Fruit fly (Drosophila melanogaster): ENCODE measurements around the gene CG34263.

The CG34263 gene

DNA sequence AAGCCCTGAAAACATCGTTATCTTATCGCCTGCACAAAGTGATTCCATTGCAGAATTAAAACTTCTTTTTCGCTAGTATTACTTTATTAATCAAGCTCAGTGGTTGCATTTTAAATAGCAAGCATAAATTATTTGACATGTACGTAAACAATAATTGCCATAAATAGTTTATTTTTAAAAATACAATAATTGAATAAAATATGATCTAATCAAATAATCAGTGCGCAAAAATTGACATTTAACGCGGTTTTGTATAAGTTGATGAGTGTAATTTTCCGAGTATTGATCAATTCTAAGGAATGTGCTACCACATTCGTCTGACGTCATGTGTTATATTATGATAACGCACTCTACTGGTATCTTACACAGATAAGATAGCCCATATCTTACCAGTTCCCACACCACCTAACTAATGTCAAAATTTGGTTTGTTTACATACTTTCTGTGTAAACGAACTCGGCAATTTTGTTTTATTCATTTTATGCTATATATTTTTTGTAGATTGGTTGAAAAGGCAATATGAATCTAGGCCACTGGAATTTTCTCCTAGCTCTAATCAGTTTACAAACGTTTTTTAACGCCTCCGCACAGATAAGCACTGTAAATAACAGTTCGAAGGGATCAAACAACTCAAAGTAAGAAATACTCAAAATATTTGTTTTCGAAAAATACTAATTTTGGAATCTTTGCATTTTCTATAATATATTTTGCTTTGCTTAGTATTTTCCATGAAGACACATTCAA, 18.1 kb downstream of the CG34263 start, which contains the start of gene mthl14:
Gene mthl14 (plus strand): TSS at position 10 of the 744 bp plus-strand sequence.
- TF ChIP-seq tai (GFP tag; optimal IDR thresholded peaks at IDR 0.05): no peak
- no peak for TF ChIP-seq ey (GFP tag; optimal IDR thresholded peaks at IDR 0.05)
- no peak for TF ChIP-seq fru (GFP tag; optimal IDR thresholded peaks at IDR 0.05)
- no peak for TF ChIP-seq Vsx2 (GFP tag; optimal IDR thresholded peaks at IDR 0.05; ENCODE audit: partially characterized antibody)
- no peak for TF ChIP-seq foxo (GFP tag; optimal IDR thresholded peaks at IDR 0.05)
- no peak for TF ChIP-seq dsf (GFP tag; optimal IDR thresholded peaks at IDR 0.05; ENCODE audit: borderline replicate concordance)
- no peak for TF ChIP-seq psq (GFP tag; optimal IDR thresholded peaks at IDR 0.05)

DNA sequence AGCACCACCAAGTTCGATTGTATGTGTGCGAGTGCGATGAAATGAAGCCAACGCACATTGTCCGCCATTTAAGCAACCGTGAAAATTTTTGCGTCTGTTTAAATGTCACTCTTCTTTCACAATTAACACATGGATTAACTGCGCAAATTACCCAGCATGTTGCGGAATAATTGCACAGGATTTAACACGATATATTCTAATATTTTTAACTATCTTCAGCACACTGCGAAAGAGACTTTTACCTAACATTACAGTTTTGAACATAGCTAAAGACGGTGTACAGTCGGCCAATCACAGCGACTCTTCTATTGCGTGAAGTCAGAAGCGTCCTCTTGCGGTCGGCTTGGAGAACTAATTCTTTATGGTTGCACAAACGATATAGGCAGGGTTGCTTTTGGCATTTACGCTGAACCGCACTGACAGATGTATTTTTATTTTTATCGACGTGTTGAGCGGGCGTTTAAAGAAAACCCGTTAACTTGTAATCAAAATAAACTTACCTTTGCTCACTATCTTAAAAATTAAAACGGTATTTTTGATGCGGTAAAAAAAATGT, 19.0 kb downstream of the CG34263 start:
- TF ChIP-seq Rel (GFP tag; optimal IDR thresholded peaks at IDR 0.05) (no peak), Rel (tag; optimal IDR thresholded peaks at IDR 0.05) (no peak), CG9705 (GFP tag; optimal IDR thresholded peaks at IDR 0.05) (peak; percentile 30), N (GFP tag; optimal IDR thresholded peaks at IDR 0.05) (no peak), Hr83 (GFP tag; optimal IDR thresholded peaks at IDR 0.05; ENCODE audit: poor library complexity, severe bottlenecking) (peak; percentile 57), dsf (GFP tag; optimal IDR thresholded peaks at IDR 0.05; ENCODE audit: borderline replicate concordance) (no peak), Myc (optimal IDR thresholded peaks at IDR 0.05) (no peak), woc (GFP tag; optimal IDR thresholded peaks at IDR 0.05) (no peak), Abd-B (GFP tag; optimal IDR thresholded peaks at IDR 0.05) (no peak), foxo (GFP tag; optimal IDR thresholded peaks at IDR 0.05) (no peak), pan (optimal IDR thresholded peaks at IDR 0.05) (no peak), dl (GFP tag; optimal IDR thresholded peaks at IDR 0.05; ENCODE audit: insufficient read depth in 1 of 2, partially characterized antibody in 2 of 2) (no peak), tai (GFP tag; optimal IDR thresholded peaks at IDR 0.05) (peak; percentile 42), fru (GFP tag; optimal IDR thresholded peaks at IDR 0.05) (no peak), sv (GFP tag; optimal IDR thresholded peaks at IDR 0.05) (peak; percentile 20), sage (GFP tag; optimal IDR thresholded peaks at IDR 0.05) (no peak), Hr78 (GFP tag; optimal IDR thresholded peaks at IDR 0.05) (no peak), OdsH (GFP tag; optimal IDR thresholded peaks at IDR 0.05) (peak; percentile 27), dmrt93B (GFP tag; optimal IDR thresholded peaks at IDR 0.05) (no peak), Dif (GFP tag; optimal IDR thresholded peaks at IDR 0.05; ENCODE audit: partially characterized antibody) (peak; percentile 68), Jra (GFP tag; optimal IDR thresholded peaks at IDR 0.05) (no peak), rgr (GFP tag; optimal IDR thresholded peaks at IDR 0.05) (no peak), Mio (GFP tag; optimal IDR thresholded peaks at IDR 0.05) (no peak), Sp1 (GFP tag; optimal IDR thresholded peaks at IDR 0.05) (no peak), CG32264 (GFP tag; optimal IDR thresholded peaks at IDR 0.05) (peak; percentile 9), lola (GFP tag; optimal IDR thresholded peaks at IDR 0.05) (no peak), brk (GFP tag; optimal IDR thresholded peaks at IDR 0.05) (no peak), usp (GFP tag; optimal IDR thresholded peaks at IDR 0.05) (no peak), GATAd (GFP tag; optimal IDR thresholded peaks at IDR 0.05) (no peak), HLH106 (tag; optimal IDR thresholded peaks at IDR 0.05) (no peak), jim (GFP tag; optimal IDR thresholded peaks at IDR 0.05) (no peak), CrebA (GFP tag; optimal IDR thresholded peaks at IDR 0.05; ENCODE audit: borderline replicate concordance) (no peak), h (GFP tag; optimal IDR thresholded peaks at IDR 0.05) (no peak), Vsx2 (GFP tag; optimal IDR thresholded peaks at IDR 0.05; ENCODE audit: partially characterized antibody) (peak; percentile 63), Hnf4 (GFP tag; optimal IDR thresholded peaks at IDR 0.05) (peak; percentile 39), psq (GFP tag; optimal IDR thresholded peaks at IDR 0.05) (peak; percentile 12), Dfd (GFP tag; optimal IDR thresholded peaks at IDR 0.05) (no peak), ey (GFP tag; optimal IDR thresholded peaks at IDR 0.05) (peak; percentile 11), br (GFP tag; optimal IDR thresholded peaks at IDR 0.05) (no peak)

Measured in whole organism, wandering third instar larva.